Worm (Caenorhabditis elegans): ENCODE data around the gene F13A2.3.

DNA sequence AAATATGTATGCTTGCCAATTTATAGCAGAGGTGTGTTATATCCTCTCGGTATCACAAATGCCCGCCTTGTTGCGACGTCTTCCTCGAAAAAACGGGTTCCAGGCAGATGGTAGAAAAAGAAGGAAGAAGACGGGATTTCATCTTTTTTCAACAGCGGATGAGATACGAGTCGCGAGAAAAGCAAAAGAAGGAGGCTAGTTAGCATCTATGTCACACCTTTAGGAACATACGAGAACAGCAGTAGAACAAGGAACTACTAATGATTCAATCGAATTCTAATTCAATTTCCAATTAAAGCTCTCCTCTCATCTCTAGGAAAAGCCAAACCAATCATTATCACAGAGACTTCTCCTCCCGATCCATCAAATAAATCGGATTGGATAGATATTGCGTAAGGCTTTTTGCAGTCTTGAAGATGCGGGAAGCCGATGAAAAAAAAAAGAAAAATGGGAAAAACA is 18.5 kb upstream of the F13A2.3 start, which contains the start of gene grl-5:
- TF ChIP-seq dao-5 (tag; optimal IDR thresholded peaks at IDR 0.05) (no peak), W03F9.2 (tag; optimal IDR thresholded peaks at IDR 0.05) (no peak)

Data from whole organism, L4/young adult.